Fruit fly (Drosophila melanogaster): ENCODE results near the gene Mnat9.

The Mnat9 gene

DNA sequence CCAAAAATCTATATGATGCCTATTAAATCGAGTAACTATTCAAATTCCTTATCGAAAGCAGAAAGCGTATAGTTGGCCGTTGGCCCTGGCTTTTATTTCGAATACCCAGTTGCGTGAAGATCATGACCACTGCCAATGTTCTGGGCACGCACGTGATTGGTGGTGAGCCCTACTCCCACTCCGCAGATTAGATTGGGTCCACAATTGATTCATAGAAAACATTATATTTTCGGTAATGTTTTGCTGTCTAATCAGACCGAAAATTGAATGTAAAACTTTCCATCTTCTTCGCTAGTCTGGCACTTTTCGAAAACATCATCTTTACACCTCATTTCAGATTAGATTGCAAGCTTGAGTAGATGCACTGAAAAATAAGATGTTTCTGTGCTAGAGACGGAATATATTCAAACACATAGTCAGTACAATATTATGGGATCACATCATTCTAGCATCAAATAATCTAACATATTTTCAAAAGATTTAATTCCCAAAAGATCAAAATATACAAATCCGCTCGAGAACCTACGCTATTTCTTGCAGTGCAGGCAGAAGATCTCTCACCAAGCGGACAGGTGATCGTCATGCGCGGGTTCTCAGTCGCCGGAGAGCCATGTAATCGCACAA, 23.6 kb downstream of the Mnat9 start, which contains the start of gene CG1774 (continued):
- peak; percentile 80 for TF ChIP-seq BtbVII (GFP tag; optimal IDR thresholded peaks at IDR 0.05)
- peak; percentile 89 for TF ChIP-seq zfh2 (GFP tag; optimal IDR thresholded peaks at IDR 0.05)
- TF ChIP-seq CG32532 (GFP tag; IDR thresholded peaks at IDR 0.05): peak; percentile 90
- TF ChIP-seq ci (GFP tag; IDR thresholded peaks at IDR 0.05): peak; percentile 52; the same call in 1 of the 3 replicates
- TF ChIP-seq fd102C (GFP tag; optimal IDR thresholded peaks at IDR 0.05): no peak
- TF ChIP-seq dati (GFP tag; IDR thresholded peaks at IDR 0.05): no peak
- no peak for TF ChIP-seq hb (GFP tag; IDR thresholded peaks at IDR 0.05; ENCODE audit: partially characterized antibody)
- peak; percentile 78 for TF ChIP-seq unpg (GFP tag; optimal IDR thresholded peaks at IDR 0.05)
- no peak for TF ChIP-seq ac (GFP tag; optimal IDR thresholded peaks at IDR 0.05)
- TF ChIP-seq pita (GFP tag; optimal IDR thresholded peaks at IDR 0.05): no peak
- peak; percentile 91 for TF ChIP-seq slbo (GFP tag; IDR thresholded peaks at IDR 0.05)
- no peak for TF ChIP-seq fd64A (GFP tag; optimal IDR thresholded peaks at IDR 0.05)
- TF ChIP-seq nerfin-2 (GFP tag; IDR thresholded peaks at IDR 0.05; ENCODE audit: partially characterized antibody): no peak
- peak; percentile 65 for TF ChIP-seq CG8944 (GFP tag; optimal IDR thresholded peaks at IDR 0.05)
- peak; percentile 47; the same call in 1 of the 2 replicates for TF ChIP-seq Adf1 (GFP tag; IDR thresholded peaks at IDR 0.05)
- TF ChIP-seq CG6175 (GFP tag; IDR thresholded peaks at IDR 0.05): peak; percentile 61; the same call in 2 of the 3 replicates
- no peak for TF ChIP-seq fru (optimal IDR thresholded peaks at IDR 0.05)
- peak; percentile 89 for TF ChIP-seq row (GFP tag; IDR thresholded peaks at IDR 0.05)
- TF ChIP-seq ash1 (GFP tag; optimal IDR thresholded peaks at IDR 0.05): no peak
- TF ChIP-seq sob (GFP tag; IDR thresholded peaks at IDR 0.05): peak; percentile 82
- peak; percentile 54 for TF ChIP-seq CG4404 (GFP tag; IDR thresholded peaks at IDR 0.05)
- TF ChIP-seq pho (GFP tag; optimal IDR thresholded peaks at IDR 0.05): peak; percentile 76
- TF ChIP-seq Dll (GFP tag; IDR thresholded peaks at IDR 0.05; ENCODE audit: partially characterized antibody): no peak
- no peak for TF ChIP-seq CG7271 (tag; optimal IDR thresholded peaks at IDR 0.05)
- peak in 1 of 3 experiments; percentile 26 for TF ChIP-seq lola (GFP tag; optimal IDR thresholded peaks at IDR 0.05)
- peak; percentile 70 for TF ChIP-seq CG15011 (GFP tag; optimal IDR thresholded peaks at IDR 0.05)
- TF ChIP-seq CG7928 (GFP tag; optimal IDR thresholded peaks at IDR 0.05): peak; percentile 35
- no peak for TF ChIP-seq pfk (GFP tag; optimal IDR thresholded peaks at IDR 0.05)
- peak; percentile 81 for TF ChIP-seq scrt (GFP tag; optimal IDR thresholded peaks at IDR 0.05)
- peak; percentile 85 for TF ChIP-seq grau (tag; optimal IDR thresholded peaks at IDR 0.05)
- peak; percentile 76 for TF ChIP-seq org-1 (GFP tag; optimal IDR thresholded peaks at IDR 0.05)
- peak; percentile 75 for TF ChIP-seq CG12391 (tag; optimal IDR thresholded peaks at IDR 0.05)
- no peak for TF ChIP-seq peb (GFP tag; IDR thresholded peaks at IDR 0.05)
- 0 out of 2 replicates have a peak, but pooled peaks have one; percentile 37 for TF ChIP-seq wor (GFP tag; IDR thresholded peaks at IDR 0.05)
- TF ChIP-seq Chrac-16 (GFP tag; optimal IDR thresholded peaks at IDR 0.05): peak; percentile 66
- TF ChIP-seq da (GFP tag; optimal IDR thresholded peaks at IDR 0.05): no peak
- TF ChIP-seq al (GFP tag; IDR thresholded peaks at IDR 0.05): peak; percentile 81
- peak; percentile 85 for TF ChIP-seq Hand (GFP tag; optimal IDR thresholded peaks at IDR 0.05)
- TF ChIP-seq CG16863 (GFP tag; optimal IDR thresholded peaks at IDR 0.05): peak; percentile 62
- peak; percentile 73 for TF ChIP-seq CG6854 (GFP tag; optimal IDR thresholded peaks at IDR 0.05)
- peak; percentile 43 for TF ChIP-seq CG8281 (tag; optimal IDR thresholded peaks at IDR 0.05)
- peak; percentile 66 for TF ChIP-seq CG4854 (GFP tag; optimal IDR thresholded peaks at IDR 0.05)
- peak; percentile 78 for TF ChIP-seq sisA (GFP tag; IDR thresholded peaks at IDR 0.05)
- no peak; the same call in 2 of the 3 replicates for TF ChIP-seq croc (GFP tag; conservative IDR thresholded peaks at IDR 0.05)
- TF ChIP-seq kay (GFP tag; optimal IDR thresholded peaks at IDR 0.05): peak; percentile 68
- TF ChIP-seq CG12071 (GFP tag; optimal IDR thresholded peaks at IDR 0.05): peak; percentile 72
- TF ChIP-seq rib (GFP tag; IDR thresholded peaks at IDR 0.05): peak; percentile 87
- peak; percentile 88 for TF ChIP-seq Meics (GFP tag; optimal IDR thresholded peaks at IDR 0.05)
- TF ChIP-seq gcm (GFP tag; optimal IDR thresholded peaks at IDR 0.05): peak; percentile 33
- TF ChIP-seq CG12659 (GFP tag; optimal IDR thresholded peaks at IDR 0.05): peak; percentile 80

Measured in whole organism, embryonic.